Fruit fly (Drosophila melanogaster) whole organism, adult: Measurements from ENCODE around the gene Axn.

Source experiments
- CG11617 ChIP-seq: fragments of 200-800 bp; sonication (Bioruptor generic); optimal IDR thresholded peaks from 2 replicates; lab custom pipeline; 2017; ENCODE audit warnings: mild to moderate bottlenecking, missing biosample characterization, missing genetic modification reagents, missing genetic modification characterization
- CG14711 ChIP-seq: fragments of 200-800 bp; sonication (Bioruptor generic); optimal IDR thresholded peaks from 2 replicates; lab custom pipeline; 2018; ENCODE audit warnings: missing biosample characterization, mild to moderate bottlenecking, missing genetic modification characterization, moderate library complexity
- CG33017 ChIP-seq: fragments of 200-800 bp; sonication (Bioruptor generic); optimal IDR thresholded peaks from 2 replicates; lab custom pipeline; 2018; ENCODE audit warnings: missing biosample characterization, mild to moderate bottlenecking, missing genetic modification characterization, moderate library complexity
- CG5204 ChIP-seq: fragments of 200-800 bp; sonication (Bioruptor generic); optimal IDR thresholded peaks from 2 replicates; lab custom pipeline; 2016; ENCODE audit warnings: missing biosample characterization, missing genetic modification characterization
- Clk ChIP-seq: fragments of 200-800 bp; sonication (Bioruptor generic); optimal IDR thresholded peaks from 2 replicates; lab custom pipeline; 2017; ENCODE audit warnings: missing biosample characterization, missing genetic modification characterization
- cic ChIP-seq: fragments of 200-800 bp; sonication (Bioruptor generic); optimal IDR thresholded peaks from 2 replicates; lab custom pipeline; 2017; ENCODE audit warnings: missing biosample characterization, mild to moderate bottlenecking, missing genetic modification characterization, moderate library complexity
- kay ChIP-seq: fragments of 200-800 bp; sonication (Bioruptor generic); peaks from one replicate; lab custom pipeline; 2016; ENCODE audit warnings: missing biosample characterization, missing genetic modification characterization, borderline replicate concordance
- pad ChIP-seq: fragments of 200-800 bp; sonication (Bioruptor generic); optimal IDR thresholded peaks from 3 replicates; lab custom pipeline; 2017; ENCODE audit warnings: missing biosample characterization, missing genetic modification characterization, mild to moderate bottlenecking, moderate library complexity, missing genetic modification reagents
- tj ChIP-seq: fragments of 200-800 bp; sonication (Bioruptor generic); optimal IDR thresholded peaks from 3 replicates; lab custom pipeline; 2017; ENCODE audit warnings: missing biosample characterization, mild to moderate bottlenecking, missing genetic modification characterization, moderate library complexity

DNA sequence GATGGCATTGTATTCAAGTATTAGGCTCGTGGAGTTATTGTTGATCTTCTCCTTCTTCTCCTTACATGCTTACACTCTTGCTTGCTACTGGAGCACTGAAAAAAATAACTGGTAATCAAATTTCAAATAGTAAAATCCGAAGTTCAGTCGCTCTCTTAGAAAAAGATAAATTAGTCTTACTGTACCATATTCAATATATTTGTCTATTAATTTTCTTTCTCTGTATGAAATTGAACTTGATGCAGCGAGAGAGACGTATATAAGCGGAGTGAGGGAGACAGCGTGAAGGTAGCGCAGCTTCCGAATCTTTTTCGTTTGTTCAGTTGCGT is 38.5 kb downstream of the Axn start:
- no peak for TF ChIP-seq Clk
- no peak for TF ChIP-seq tj
- TF ChIP-seq pad (GFP tag; lab: Kevin White, UChicago): no peak
- TF ChIP-seq CG33017 (tag; lab: Kevin White, UChicago): peak; percentile 38
- TF ChIP-seq cic (GFP tag; lab: Kevin White, UChicago): no peak
- TF ChIP-seq CG11617 (GFP tag; lab: Kevin White, UChicago): no peak
- peak; percentile 48 for TF ChIP-seq CG14711
- no peak for TF ChIP-seq CG5204 (GFP tag; lab: Kevin White, UChicago)
- TF ChIP-seq kay (GFP tag; lab: Kevin White, UChicago): no peak
